Fruit fly (Drosophila melanogaster) whole organism, embryonic: ENCODE measurements around the gene CG4025.

ENCODE experiments used
- Abd-B ChIP-seq: fragments of 200-800 bp; sonication (Bioruptor generic); optimal IDR thresholded peaks from 2 replicates; lab custom pipeline; 2018; ENCODE audit warnings: missing biosample characterization, mild to moderate bottlenecking, missing genetic modification characterization, moderate library complexity
- CG10565 ChIP-seq: fragments of 200-800 bp; sonication (Bioruptor generic); optimal IDR thresholded peaks from 3 replicates; lab custom pipeline; 2016; ENCODE audit warnings: missing biosample characterization, mild to moderate bottlenecking, missing genetic modification characterization
- CG10654 ChIP-seq: fragments of 200-800 bp; sonication (Bioruptor generic); optimal IDR thresholded peaks from 2 replicates; lab custom pipeline; 2016; ENCODE audit warnings: missing biosample characterization, missing genetic modification characterization
- CG12659 ChIP-seq: fragments of 200-800 bp; sonication (Bioruptor generic); optimal IDR thresholded peaks from 3 replicates; lab custom pipeline; 2017; ENCODE audit warnings: mild to moderate bottlenecking, missing biosample characterization, missing genetic modification reagents, missing genetic modification characterization
- CG15514 ChIP-seq: fragments of 200-800 bp; sonication (Bioruptor generic); optimal IDR thresholded peaks from 3 replicates; lab custom pipeline; 2017; ENCODE audit warnings: missing biosample characterization, missing genetic modification characterization, mild to moderate bottlenecking, moderate library complexity, missing genetic modification reagents
- CG15696 ChIP-seq: fragments of 200-800 bp; sonication (Bioruptor generic); optimal IDR thresholded peaks from 2 replicates; lab custom pipeline; 2019; ENCODE audit warnings: missing biosample characterization, mild to moderate bottlenecking, missing genetic modification characterization, moderate library complexity
- CG17361 ChIP-seq: fragments of 200-800 bp; sonication (Bioruptor generic); IDR thresholded peaks from 3 replicates; pipeline ENCODE4 v1.3.6; 2022; ENCODE audit warnings: missing biosample characterization, missing genetic modification characterization
- CG18011 ChIP-seq: fragments of 200-800 bp; sonication (Bioruptor generic); optimal IDR thresholded peaks from 2 replicates; lab custom pipeline; 2017; ENCODE audit warnings: missing biosample characterization, missing genetic modification characterization, mild to moderate bottlenecking, moderate library complexity, missing genotype
- CG18599 ChIP-seq: fragments of 200-800 bp; sonication (Bioruptor generic); optimal IDR thresholded peaks from 3 replicates; lab custom pipeline; 2017; ENCODE audit warnings: missing biosample characterization, missing genetic modification characterization, mild to moderate bottlenecking, moderate library complexity, missing genetic modification reagents
- CG30403 ChIP-seq: fragments of 200-800 bp; sonication (Bioruptor generic); optimal IDR thresholded peaks from 3 replicates; lab custom pipeline; 2016; ENCODE audit warnings: missing biosample characterization, missing genetic modification characterization
- CG32532 ChIP-seq: fragments of 200-800 bp; sonication (Bioruptor generic); IDR thresholded peaks from 2 replicates; pipeline ENCODE4 v1.3.6; 2022; ENCODE audit warnings: missing biosample characterization, missing genetic modification characterization
- CG4820 ChIP-seq: fragments of 200-800 bp; sonication (Bioruptor generic); optimal IDR thresholded peaks from 3 replicates; lab custom pipeline; 2016; ENCODE audit warnings: missing biosample characterization, missing genetic modification characterization
- CG6654 ChIP-seq: fragments of 200-800 bp; sonication (Bioruptor generic); optimal IDR thresholded peaks from 2 replicates; lab custom pipeline; 2017; ENCODE audit warnings: missing biosample characterization, mild to moderate bottlenecking, missing genetic modification characterization
- CG9797 ChIP-seq: fragments of 200-800 bp; sonication (Bioruptor generic); optimal IDR thresholded peaks from 3 replicates; lab custom pipeline; 2018; ENCODE audit warnings: missing biosample characterization, mild to moderate bottlenecking, missing genetic modification characterization
- CG9932 ChIP-seq: fragments of 200-800 bp; sonication (Bioruptor generic); IDR thresholded peaks from 2 replicates; pipeline ENCODE4 v1.3.6; 2022; ENCODE audit warnings: missing biosample characterization, missing genetic modification characterization
- CHES-1-like ChIP-seq: fragments of 200-800 bp; sonication (Bioruptor generic); optimal IDR thresholded peaks from 2 replicates; lab custom pipeline; 2016; ENCODE audit warnings: missing biosample characterization, missing genetic modification characterization
- CTCF ChIP-seq: fragments of 200-800 bp; sonication (Bioruptor generic); optimal IDR thresholded peaks from 2 replicates; lab custom pipeline; 2017; ENCODE audit warnings: missing biosample characterization, mild to moderate bottlenecking, missing genetic modification characterization, moderate library complexity
- Dp ChIP-seq: fragments of 200-800 bp; sonication (Bioruptor generic); optimal IDR thresholded peaks from 2 replicates; lab custom pipeline; 2018; ENCODE audit warnings: missing biosample characterization, mild to moderate bottlenecking, missing genetic modification characterization, moderate library complexity
- Dref ChIP-seq: fragments of 200-800 bp; sonication (Bioruptor generic); IDR thresholded peaks from 2 replicates; pipeline ENCODE4 v1.3.6; 2022; ENCODE audit warnings: missing biosample characterization, missing genetic modification characterization
- E2f1 ChIP-seq: fragments of 200-800 bp; sonication (Bioruptor generic); IDR thresholded peaks from 2 replicates; pipeline ENCODE4 v1.3.6; 2022; ENCODE audit warnings: missing biosample characterization, missing genetic modification characterization
- Ets65A ChIP-seq: fragments of 200-800 bp; sonication (Bioruptor generic); peaks from one replicate; lab custom pipeline; 2016; ENCODE audit warnings: missing biosample characterization, missing genetic modification characterization
- Ets97D ChIP-seq: fragments of 200-800 bp; sonication (Bioruptor generic); optimal IDR thresholded peaks from 3 replicates; lab custom pipeline; 2016; ENCODE audit warnings: missing biosample characterization, missing genetic modification characterization
- Fer1 ChIP-seq: fragments of 200-800 bp; sonication (Bioruptor generic); optimal IDR thresholded peaks from 2 replicates; lab custom pipeline; 2017; ENCODE audit warnings: missing biosample characterization, mild to moderate bottlenecking, missing genetic modification characterization
- HHEX ChIP-seq: fragments of 200-800 bp; sonication (Bioruptor generic); optimal IDR thresholded peaks from 3 replicates; lab custom pipeline; 2017; ENCODE audit warnings: missing biosample characterization, mild to moderate bottlenecking, missing genetic modification characterization, missing genetic modification reagents
- Hmr ChIP-seq: fragments of 200-800 bp; sonication (Bioruptor generic); optimal IDR thresholded peaks from 3 replicates; lab custom pipeline; 2017; ENCODE audit warnings: mild to moderate bottlenecking, missing biosample characterization, missing genetic modification reagents, missing genetic modification characterization
- Hr51 ChIP-seq, 2 experiments: fragments of 200-800 bp; sonication (Bioruptor generic); optimal IDR thresholded peaks; 2 replicates in 1 of 2; 3 replicates in 1 of 2; lab custom pipeline; 2016 to 2018; ENCODE audit warnings: missing biosample characterization in 2 of 2, missing genetic modification characterization in 2 of 2, mild to moderate bottlenecking in 1 of 2, moderate library complexity in 1 of 2
- MESR4 ChIP-seq: fragments of 200-800 bp; sonication (Bioruptor generic); optimal IDR thresholded peaks from 2 replicates; lab custom pipeline; 2018; ENCODE audit warnings: missing biosample characterization, mild to moderate bottlenecking, missing genetic modification characterization, moderate library complexity
- NC2β ChIP-seq: fragments of 200-800 bp; sonication (Bioruptor generic); optimal IDR thresholded peaks from 2 replicates; lab custom pipeline; 2016; ENCODE audit warnings: missing biosample characterization, missing genetic modification characterization
- Pdp1 ChIP-seq, 2 experiments: fragments of 200-800 bp; sonication (Bioruptor generic); optimal IDR thresholded peaks; 3 replicates each; lab custom pipeline; 2016; ENCODE audit warnings: missing biosample characterization in 2 of 2, missing genetic modification characterization in 2 of 2, mild to moderate bottlenecking in 1 of 2, moderate library complexity in 1 of 2
- Trl ChIP-seq, 3 experiments: fragments of >200 bp in 2 of 3; fragments of 200-800 bp in 1 of 3; sonication (Bioruptor generic) in 1 of 3; optimal IDR thresholded peaks; 2 replicates in 1 of 3; 3 replicates in 2 of 3; lab custom pipeline; 2016 to 2017; ENCODE audit warnings: missing biosample characterization in 1 of 3, missing genetic modification characterization in 1 of 3
- YL-1 ChIP-seq: fragments of 200-800 bp; sonication (Bioruptor generic); optimal IDR thresholded peaks from 3 replicates; lab custom pipeline; 2017; ENCODE audit warnings: missing biosample characterization, mild to moderate bottlenecking, missing genetic modification characterization
- ase ChIP-seq: fragments of 200-800 bp; sonication (Bioruptor generic); IDR thresholded peaks from 3 replicates; pipeline ENCODE4 v1.3.6; 2022; ENCODE audit warnings: missing biosample characterization, missing genetic modification characterization
- bsh ChIP-seq, 2 experiments: fragments of 200-800 bp; sonication (Bioruptor generic); optimal IDR thresholded peaks; 2 replicates each; lab custom pipeline; 2017 to 2018; ENCODE audit warnings: mild to moderate bottlenecking in 2 of 2, missing biosample characterization in 2 of 2, missing genetic modification characterization in 2 of 2, moderate library complexity in 1 of 2
- cato ChIP-seq: fragments of 200-800 bp; sonication (Bioruptor generic); optimal IDR thresholded peaks from 2 replicates; lab custom pipeline; 2016; ENCODE audit warnings: missing biosample characterization, missing genetic modification characterization, borderline replicate concordance
- chinmo ChIP-seq: fragments of 200-800 bp; sonication (Bioruptor generic); IDR thresholded peaks from 4 replicates; pipeline ENCODE4 v1.3.6; 2022; ENCODE audit warnings: missing biosample characterization, missing genetic modification characterization; ENCODE audit not compliant: partially characterized antibody
- crp ChIP-seq, 2 experiments: fragments of 200-800 bp; sonication (Bioruptor generic); optimal IDR thresholded peaks; 2 replicates in 1 of 2; 3 replicates in 1 of 2; lab custom pipeline; 2017; ENCODE audit warnings: missing biosample characterization in 2 of 2, missing genetic modification characterization in 2 of 2, mild to moderate bottlenecking in 1 of 2, moderate library complexity in 1 of 2
- emc ChIP-seq: fragments of 200-800 bp; sonication (Bioruptor generic); optimal IDR thresholded peaks from 2 replicates; lab custom pipeline; 2016; ENCODE audit warnings: missing biosample characterization, missing genetic modification characterization
- ems ChIP-seq: fragments of 200-800 bp; sonication (Bioruptor generic); optimal IDR thresholded peaks from 3 replicates; lab custom pipeline; 2016; ENCODE audit warnings: missing biosample characterization, missing genetic modification characterization
- gfzf ChIP-seq: fragments of 200-800 bp; sonication (Bioruptor generic); optimal IDR thresholded peaks from 2 replicates; lab custom pipeline; 2016; ENCODE audit warnings: missing biosample characterization, mild to moderate bottlenecking, missing genetic modification characterization, moderate library complexity
- insv ChIP-seq, 2 experiments: fragments of 200-800 bp; sonication (Bioruptor generic); optimal IDR thresholded peaks; 3 replicates each; lab custom pipeline; 2016 to 2018; ENCODE audit warnings: missing biosample characterization in 2 of 2, missing genetic modification characterization in 2 of 2
- inv ChIP-seq: fragments of 200-800 bp; sonication (Bioruptor generic); IDR thresholded peaks from 2 replicates; pipeline ENCODE4 v1.3.6; 2022; ENCODE audit warnings: missing biosample characterization, missing genetic modification characterization; ENCODE audit not compliant: partially characterized antibody
- p53 ChIP-seq: fragments of 200-800 bp; sonication (Bioruptor generic); optimal IDR thresholded peaks from 2 replicates; lab custom pipeline; 2016; ENCODE audit warnings: missing biosample characterization, missing genetic modification characterization
- phol ChIP-seq: fragments of 200-800 bp; sonication (Bioruptor generic); optimal IDR thresholded peaks from 3 replicates; lab custom pipeline; 2018; ENCODE audit warnings: missing biosample characterization, mild to moderate bottlenecking, missing genetic modification characterization, moderate library complexity
- repo ChIP-seq: fragments of 200-800 bp; sonication (Bioruptor generic); optimal IDR thresholded peaks from 2 replicates; lab custom pipeline; 2016; ENCODE audit warnings: missing biosample characterization, missing genetic modification characterization
- ro ChIP-seq: fragments of 200-800 bp; sonication (Bioruptor generic); IDR thresholded peaks from 2 replicates; pipeline ENCODE4 v1.3.6; 2022; ENCODE audit warnings: missing biosample characterization, missing genetic modification characterization
- tio ChIP-seq: fragments of 200-800 bp; sonication (Bioruptor generic); optimal IDR thresholded peaks from 2 replicates; lab custom pipeline; 2017; ENCODE audit warnings: missing biosample characterization, missing genetic modification characterization, inconsistent platforms
- vfl ChIP-seq: fragments of 200-800 bp; sonication (Bioruptor generic); optimal IDR thresholded peaks from 2 replicates; lab custom pipeline; 2016; ENCODE audit warnings: missing biosample characterization, missing genetic modification characterization
- z ChIP-seq: fragments of 200-800 bp; sonication (Bioruptor generic); IDR thresholded peaks from 3 replicates; pipeline ENCODE4 v1.3.6; 2022; ENCODE audit warnings: missing biosample characterization, missing genetic modification characterization

Gene CG4025

dm6 chrX:2094072-2094761, 17.5 kb downstream of the CG4025 start, which contains the start of gene csw (continued):
- TF ChIP-seq CG30403 (peak; percentile 31), z (GFP tag; lab: Robert Waterston, UW) (no peak), insv (GFP tag; optimal IDR thresholded peaks at IDR 0.05; lab: Kevin White, UChicago) (peak; percentile 39 to 95), CG32532 (GFP tag; lab: Robert Waterston, UW) (no peak), chinmo (GFP tag; lab: Robert Waterston, UW) (0 out of 4 replicates have a peak, but pooled peaks have one; percentile 23), CG12659 (peak; percentile 85), inv (GFP tag; lab: Robert Waterston, UW) (0 out of 2 replicates have a peak, but pooled peaks have one; percentile 16), p53 (GFP tag; lab: Kevin White, UChicago) (peak; percentile 42), CG9797 (GFP tag; lab: Kevin White, UChicago) (peak; percentile 92), Hr51 (GFP tag; optimal IDR thresholded peaks at IDR 0.05; lab: Kevin White, UChicago) (peak; percentile 4 to 27), CG10654 (GFP tag; lab: Kevin White, UChicago) (no peak), ro (no peak), ase (no peak), phol (tag; lab: Kevin White, UChicago) (peak; percentile 69), CG17361 (GFP tag; lab: Robert Waterston, UW) (peak; percentile 31; the same call in 1 of the 3 replicates), gfzf (GFP tag; lab: Kevin White, UChicago) (peak; percentile 98), CG9932 (GFP tag; lab: Robert Waterston, UW) (peak; percentile 75), Pdp1 (GFP tag; optimal IDR thresholded peaks at IDR 0.05; lab: Kevin White, UChicago) (peak; percentile 30 to 48), CG15696 (tag; lab: Kevin White, UChicago) (no peak), Hmr (GFP tag; lab: Kevin White, UChicago) (peak; percentile 87), Dp (GFP tag; lab: Kevin White, UChicago) (peak; percentile 75), bsh (GFP tag; optimal IDR thresholded peaks at IDR 0.05; lab: Kevin White, UChicago) (peak in 1 of 2 experiments; percentile 90), cato (GFP tag; lab: Kevin White, UChicago) (no peak), YL-1 (GFP tag; lab: Kevin White, UChicago) (peak; percentile 72), CG18599 (GFP tag; lab: Kevin White, UChicago) (peak; percentile 31), CG6654 (GFP tag; lab: Kevin White, UChicago) (no peak), MESR4 (peak; percentile 91), Dref (GFP tag; lab: Robert Waterston, UW) (peak; percentile 54), CG15514 (peak; percentile 90), Fer1 (GFP tag; lab: Kevin White, UChicago) (peak; percentile 33), CG10565 (no peak), ems (GFP tag; lab: Kevin White, UChicago) (peak; percentile 34), CHES-1-like (GFP tag; lab: Kevin White, UChicago) (peak; percentile 63), tio (no peak), crp (GFP tag; optimal IDR thresholded peaks at IDR 0.05; lab: Kevin White, UChicago) (peak in 1 of 2 experiments; percentile 21), E2f1 (GFP tag; lab: Robert Waterston, UW) (peak; percentile 17; the same call in 1 of the 2 replicates), Trl (optimal IDR thresholded peaks at IDR 0.05; lab: Kevin White, UChicago) (peak; percentile 12 to 72), Trl (GFP tag; optimal IDR thresholded peaks at IDR 0.05; lab: Kevin White, UChicago) (peak; percentile 39), HHEX (GFP tag; lab: Kevin White, UChicago) (peak; percentile 5), vfl (GFP tag; lab: Kevin White, UChicago) (peak; percentile 32), Ets65A (GFP tag; lab: Kevin White, UChicago) (peak; percentile 90), NC2β (GFP tag; lab: Kevin White, UChicago) (peak; percentile 44), Abd-B (GFP tag; lab: Kevin White, UChicago) (peak; percentile 45), CG18011 (GFP tag; lab: Kevin White, UChicago) (peak; percentile 95), CTCF (GFP tag; lab: Kevin White, UChicago) (peak; percentile 76), emc (GFP tag; lab: Kevin White, UChicago) (peak; percentile 29), CG4820 (GFP tag; lab: Kevin White, UChicago) (no peak), Ets97D (peak; percentile 91), repo (GFP tag; lab: Kevin White, UChicago) (no peak)
